Fruit fly (Drosophila melanogaster) whole organism, larva: Measurements from ENCODE around the gene Pex1.

Source experiments
- noc ChIP-seq: fragments of 200-800 bp; sonication (Bioruptor generic); optimal IDR thresholded peaks from 3 replicates; lab custom pipeline; 2019; ENCODE audit warnings: missing biosample characterization, mild to moderate bottlenecking, missing genetic modification characterization, moderate library complexity

The Pex1 gene

dm6 chr3L:14101421-14102130, 29.9 kb downstream of the Pex1 start:
- no peak for TF ChIP-seq noc (tag; lab: Kevin White, UChicago)

dm6 chr3L:14104988-14105387, 33.3 kb downstream of the Pex1 start:
- TF ChIP-seq noc (tag; lab: Kevin White, UChicago): no peak

- TF ChIP-seq noc (tag; lab: Kevin White, UChicago): no peak
These were observed 36.4 kb downstream of the Pex1 start, which contains the start of gene Sox21a for dm6 chr3L:14108068-14108520. Gene Sox21a (minus strand): TSS chr3L:14108118.

dm6 chr3L:14109831-14110230, 38.1 kb downstream of the Pex1 start:
- TF ChIP-seq noc (tag; lab: Kevin White, UChicago): no peak

- TF ChIP-seq noc (tag; lab: Kevin White, UChicago): no peak
These were observed 39.7 kb downstream of the Pex1 start for dm6 chr3L:14111411-14111810.

- TF ChIP-seq noc (tag; lab: Kevin White, UChicago): no peak
These were observed 41.3 kb downstream of the Pex1 start for dm6 chr3L:14112899-14113430.

dm6 chr3L:14114084-14114483, 42.4 kb downstream of the Pex1 start:
- no peak for TF ChIP-seq noc (tag; lab: Kevin White, UChicago)

dm6 chr3L:14118767-14119166, 47.1 kb downstream of the Pex1 start:
- no peak for TF ChIP-seq noc (tag; lab: Kevin White, UChicago)

dm6 chr3L:14122048-14122447, 50.4 kb downstream of the Pex1 start:
- no peak for TF ChIP-seq noc (tag; lab: Kevin White, UChicago)

dm6 chr3L:14125616-14126015, 53.9 kb downstream of the Pex1 start:
- no peak for TF ChIP-seq noc (tag; lab: Kevin White, UChicago)
